Fruit fly (Drosophila melanogaster) Kc167 (cell line): ENCODE measurements around the gene CG12684.

Experiments used
- Myc ChIP-seq: fragments of >200 bp; optimal IDR thresholded peaks from 2 replicates; lab custom pipeline; 2017; ENCODE audit warnings: missing external identifiers
- Sin3A ChIP-seq: fragments of >200 bp; optimal IDR thresholded peaks from 2 replicates; lab custom pipeline; 2018; ENCODE audit warnings: missing external identifiers
- h ChIP-seq: fragments of >200 bp; optimal IDR thresholded peaks from 3 replicates; lab custom pipeline; 2018; ENCODE audit warnings: missing external identifiers
- insv ChIP-seq: fragments of >200 bp; optimal IDR thresholded peaks from 3 replicates; lab custom pipeline; 2018; ENCODE audit warnings: missing external identifiers
- psq ChIP-seq: fragments of >200 bp; optimal IDR thresholded peaks from 2 replicates; lab custom pipeline; 2017; ENCODE audit warnings: missing external identifiers
- ttk ChIP-seq: sonication (Bioruptor generic); optimal IDR thresholded peaks from 2 replicates; lab custom pipeline; 2017; ENCODE audit warnings: missing external identifiers

The CG12684 gene

DNA sequence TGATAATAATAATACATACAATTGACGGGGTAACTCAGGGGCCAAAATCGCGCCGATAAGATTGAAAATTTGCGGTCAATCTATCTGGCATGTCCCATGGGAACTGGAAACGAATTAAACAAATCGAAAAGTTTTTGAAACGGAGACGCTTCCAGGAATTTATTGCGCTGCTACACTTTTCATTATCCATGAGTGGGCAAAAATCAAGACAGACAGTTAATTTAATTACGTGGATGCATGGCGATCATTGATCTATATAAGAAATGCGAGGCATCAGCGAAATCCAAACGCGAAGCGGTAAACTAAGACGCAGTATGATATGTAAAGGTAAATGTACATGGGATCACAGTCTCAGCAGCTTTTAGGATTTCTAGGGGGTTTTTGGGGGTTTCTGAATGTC, 32.8 kb upstream of the CG12684 start:
- TF ChIP-seq h (lab: Kevin White, UChicago): no peak
- TF ChIP-seq Myc (lab: Kevin White, UChicago): no peak
- no peak for TF ChIP-seq Sin3A (lab: Kevin White, UChicago)
- no peak for TF ChIP-seq ttk (lab: Kevin White, UChicago)
- TF ChIP-seq psq (lab: Kevin White, UChicago): no peak
- TF ChIP-seq insv: no peak

DNA sequence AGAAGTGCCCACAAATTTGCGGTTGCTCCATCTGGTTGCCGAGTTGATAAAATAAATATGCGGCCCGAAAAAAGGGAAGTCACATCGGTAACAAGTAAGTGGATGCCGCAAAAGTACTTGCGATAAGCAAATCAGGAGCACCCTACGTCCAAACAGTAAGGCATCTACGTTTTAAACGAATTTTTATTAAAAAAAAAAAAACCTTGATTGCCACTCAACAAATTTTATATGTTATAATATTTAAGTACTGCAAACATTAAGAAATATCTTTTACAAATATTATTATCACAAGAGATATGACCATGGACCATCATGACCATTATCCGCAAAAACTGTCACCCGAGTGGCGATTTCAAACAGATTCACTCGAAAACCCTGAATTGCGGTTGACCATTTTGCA, 32.4 kb upstream of the CG12684 start:
- TF ChIP-seq Sin3A (lab: Kevin White, UChicago) (no peak), ttk (lab: Kevin White, UChicago) (no peak), insv (no peak), Myc (lab: Kevin White, UChicago) (no peak), psq (lab: Kevin White, UChicago) (no peak), h (lab: Kevin White, UChicago) (no peak)

DNA sequence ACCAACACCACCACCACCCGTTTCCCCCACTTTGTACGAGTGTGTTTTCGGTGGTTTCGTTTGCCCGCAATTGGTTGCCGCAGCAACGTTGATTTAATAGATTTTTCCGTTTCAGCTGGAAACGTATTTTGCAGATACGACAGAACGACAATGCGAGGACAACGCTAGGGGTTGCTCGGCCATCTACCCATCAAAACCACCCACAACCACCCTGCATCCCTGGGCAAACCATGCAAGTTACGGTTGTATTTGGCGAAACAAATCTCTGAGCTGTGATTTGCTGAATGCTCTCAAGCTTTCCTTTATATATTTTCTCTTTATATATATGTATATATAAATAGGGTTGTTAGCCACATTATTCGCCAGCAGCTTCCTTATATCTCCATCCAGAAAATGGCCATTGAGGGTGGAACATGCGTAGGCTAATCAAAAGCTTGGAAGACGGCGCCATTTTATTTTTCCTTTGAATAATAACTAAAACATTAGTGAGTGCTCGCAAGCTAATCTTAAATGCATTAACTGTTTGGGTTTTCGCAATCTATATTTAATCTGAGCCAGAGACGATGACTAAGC, 28.3 kb upstream of the CG12684 start:
- no peak for TF ChIP-seq h (lab: Kevin White, UChicago)

DNA sequence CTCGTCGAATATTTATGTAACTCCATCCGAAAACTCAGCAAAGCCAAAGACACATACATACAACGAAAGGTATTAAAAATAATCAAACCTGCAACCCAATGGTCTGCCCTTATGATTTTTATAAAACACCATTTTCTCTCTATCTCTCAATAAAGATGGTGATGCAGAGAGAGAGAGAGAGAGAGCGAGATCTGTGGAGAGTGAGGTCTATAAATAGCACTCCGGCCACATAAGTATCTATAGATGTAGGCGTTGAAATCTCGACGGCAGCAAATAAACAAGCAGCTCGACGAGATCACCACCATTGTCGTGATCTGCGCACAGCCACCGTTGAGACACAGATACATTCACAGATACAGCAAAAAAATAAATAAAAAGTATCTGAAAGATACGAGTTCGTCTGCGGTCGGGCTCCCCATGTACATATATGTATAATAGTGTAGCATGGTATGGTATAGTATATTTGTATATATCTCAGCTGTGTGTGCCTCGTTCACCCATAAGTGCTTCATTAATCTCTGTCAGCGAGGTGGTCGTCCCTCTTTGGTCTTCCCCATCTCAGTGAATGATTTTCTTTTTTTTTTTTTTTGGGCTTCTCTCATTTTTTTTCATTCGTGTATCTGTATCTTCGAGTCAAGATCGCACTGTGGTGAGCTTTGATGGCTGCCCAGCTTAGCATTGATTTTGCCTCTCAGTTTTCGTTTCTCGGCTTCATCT, 24.9 kb upstream of the CG12684 start:
- TF ChIP-seq h (lab: Kevin White, UChicago) (no peak), ttk (lab: Kevin White, UChicago) (no peak), psq (lab: Kevin White, UChicago) (no peak), Myc (lab: Kevin White, UChicago) (no peak), Sin3A (lab: Kevin White, UChicago) (no peak), insv (no peak)

DNA sequence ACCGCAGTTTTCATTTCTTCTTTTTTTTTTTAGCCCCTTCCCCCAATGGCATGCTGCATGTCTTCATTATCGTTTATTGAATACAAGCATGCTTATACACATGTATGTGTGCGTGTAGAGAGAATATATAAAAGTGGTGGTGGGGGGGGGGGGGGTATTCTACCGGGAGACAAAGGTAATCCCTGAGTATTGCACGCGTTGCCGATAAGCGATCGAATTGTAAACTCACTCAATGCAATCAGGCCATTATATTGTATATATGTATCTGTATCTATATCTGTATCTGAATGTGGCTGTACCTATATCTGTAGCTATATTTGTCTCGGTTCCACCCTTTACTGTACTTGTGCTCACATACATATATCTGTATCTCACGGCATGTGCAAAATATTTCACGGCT, 20.5 kb upstream of the CG12684 start:
- no peak for TF ChIP-seq Sin3A (lab: Kevin White, UChicago)
- TF ChIP-seq insv: no peak

DNA sequence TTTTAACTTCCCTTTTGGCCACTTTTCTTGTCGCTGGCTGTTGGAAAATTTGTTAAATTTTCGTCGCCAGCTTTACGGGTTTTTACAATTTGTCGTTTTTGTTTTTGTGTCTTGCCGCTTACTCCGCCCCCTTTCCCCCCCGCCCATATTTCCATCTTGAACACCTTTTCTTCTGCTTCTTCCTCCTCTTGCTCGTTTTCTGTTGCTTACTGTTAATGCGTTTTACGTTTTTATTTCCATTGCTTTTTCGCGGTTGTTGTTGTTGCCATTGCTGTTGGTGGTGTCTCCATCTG, 19.0 kb upstream of the CG12684 start:
- no peak for TF ChIP-seq Myc (lab: Kevin White, UChicago)
- no peak for TF ChIP-seq Sin3A (lab: Kevin White, UChicago)
- no peak for TF ChIP-seq psq (lab: Kevin White, UChicago)
- TF ChIP-seq insv: no peak
- TF ChIP-seq ttk (lab: Kevin White, UChicago): no peak

DNA sequence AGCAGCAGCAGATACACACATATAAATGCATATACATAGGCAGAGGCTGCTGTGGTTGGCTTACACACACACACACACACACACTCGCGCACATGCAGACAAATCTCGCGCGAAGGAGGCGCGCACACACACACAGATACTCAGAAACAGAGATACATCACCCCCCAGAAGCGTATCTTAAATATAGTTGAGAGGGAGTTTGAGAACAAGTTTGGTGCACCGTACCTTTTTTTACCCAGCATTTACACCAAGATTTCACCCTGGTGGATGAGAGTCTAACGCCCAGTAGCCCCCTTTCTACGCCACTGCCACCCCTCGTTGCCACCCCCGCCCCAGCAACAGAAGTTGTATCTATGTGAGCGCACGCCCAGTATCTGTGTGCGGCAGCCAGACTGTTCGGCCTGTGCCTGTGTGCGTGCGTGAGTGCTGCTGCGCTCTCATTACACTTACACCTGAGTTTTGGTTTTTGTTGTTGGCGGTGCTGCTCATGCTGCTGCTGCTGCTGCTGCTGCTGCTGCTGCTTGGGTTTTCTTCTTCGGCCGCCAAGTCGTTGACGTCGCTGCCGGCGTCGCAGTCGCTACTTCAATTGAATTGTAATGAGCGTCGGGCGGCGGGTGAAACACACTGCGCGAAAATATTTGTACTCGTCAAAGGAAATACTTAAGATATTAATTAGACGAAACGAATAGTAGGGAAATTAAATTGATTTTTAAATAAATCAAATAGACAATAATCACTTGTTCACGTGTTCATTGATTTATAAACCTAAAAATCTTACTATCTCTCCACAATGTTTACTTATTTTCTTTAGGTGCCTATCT, 18.4 kb upstream of the CG12684 start:
- TF ChIP-seq insv (no peak), Sin3A (lab: Kevin White, UChicago) (no peak), psq (lab: Kevin White, UChicago) (no peak), h (lab: Kevin White, UChicago) (no peak), Myc (lab: Kevin White, UChicago) (no peak), ttk (lab: Kevin White, UChicago) (no peak)

DNA sequence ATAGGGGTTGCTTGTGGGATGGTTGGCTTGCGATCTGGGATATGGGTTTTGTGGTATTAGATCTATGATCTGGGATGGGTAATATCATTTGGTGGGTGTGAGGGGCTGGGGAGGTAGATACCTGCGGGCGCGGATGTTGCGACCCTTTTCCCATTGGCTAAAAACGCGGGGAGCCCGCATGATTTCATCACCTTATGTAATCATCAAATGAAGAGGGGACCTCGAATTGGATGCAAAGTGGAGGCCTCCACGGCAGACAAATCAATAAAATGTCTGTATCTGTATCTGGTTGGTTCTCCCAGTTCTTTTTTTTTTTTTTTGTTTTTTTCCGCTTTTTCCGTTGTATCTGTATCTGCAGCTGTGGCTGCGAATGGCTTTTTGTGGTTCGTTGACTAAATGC, 17.3 kb upstream of the CG12684 start:
- TF ChIP-seq insv: no peak
- no peak for TF ChIP-seq ttk (lab: Kevin White, UChicago)
- no peak for TF ChIP-seq Sin3A (lab: Kevin White, UChicago)
- TF ChIP-seq h (lab: Kevin White, UChicago): no peak
- no peak for TF ChIP-seq psq (lab: Kevin White, UChicago)
- no peak for TF ChIP-seq Myc (lab: Kevin White, UChicago)

DNA sequence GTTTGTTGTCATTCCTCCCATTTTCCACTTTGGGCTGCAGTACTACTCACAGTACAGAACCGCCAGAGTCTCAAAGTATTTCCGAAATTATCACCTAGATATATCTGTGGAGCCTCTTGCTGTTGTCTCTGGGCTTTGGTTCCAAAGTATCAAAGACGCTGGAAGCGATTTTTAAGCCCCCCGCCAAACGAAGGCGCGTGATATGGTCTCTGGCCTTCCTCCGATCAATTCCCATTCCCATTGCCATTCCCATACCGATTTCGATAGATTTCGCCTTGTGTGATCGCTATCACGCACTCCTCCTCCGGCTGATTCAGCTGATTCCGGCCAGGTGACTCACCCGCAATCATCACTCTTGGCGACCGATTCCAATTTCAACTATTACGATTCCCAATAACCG, 15.9 kb upstream of the CG12684 start:
- no peak for TF ChIP-seq insv
- no peak for TF ChIP-seq psq (lab: Kevin White, UChicago)
- TF ChIP-seq h (lab: Kevin White, UChicago): no peak

DNA sequence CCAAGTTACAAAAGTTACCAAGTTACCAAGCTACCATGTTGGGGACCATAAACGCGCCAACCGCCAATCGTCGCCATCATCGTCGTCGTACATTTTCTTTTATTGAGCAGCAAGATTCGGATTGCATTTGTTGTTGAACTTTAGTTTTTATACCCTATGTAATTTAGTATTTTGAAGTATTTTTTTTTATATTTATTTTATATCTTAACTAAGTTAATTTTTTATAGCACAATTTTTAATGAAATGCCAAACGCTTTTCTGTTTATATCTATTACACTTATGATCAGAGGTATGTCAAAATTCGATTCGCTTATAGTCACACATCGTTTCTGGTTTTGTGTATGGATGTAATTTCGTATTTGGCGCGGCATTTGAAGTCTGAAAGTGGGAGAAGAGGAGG, 10.7 kb upstream of the CG12684 start:
- TF ChIP-seq ttk (lab: Kevin White, UChicago) (no peak), h (lab: Kevin White, UChicago) (no peak), psq (lab: Kevin White, UChicago) (no peak), Sin3A (lab: Kevin White, UChicago) (no peak), Myc (lab: Kevin White, UChicago) (no peak), insv (no peak)

DNA sequence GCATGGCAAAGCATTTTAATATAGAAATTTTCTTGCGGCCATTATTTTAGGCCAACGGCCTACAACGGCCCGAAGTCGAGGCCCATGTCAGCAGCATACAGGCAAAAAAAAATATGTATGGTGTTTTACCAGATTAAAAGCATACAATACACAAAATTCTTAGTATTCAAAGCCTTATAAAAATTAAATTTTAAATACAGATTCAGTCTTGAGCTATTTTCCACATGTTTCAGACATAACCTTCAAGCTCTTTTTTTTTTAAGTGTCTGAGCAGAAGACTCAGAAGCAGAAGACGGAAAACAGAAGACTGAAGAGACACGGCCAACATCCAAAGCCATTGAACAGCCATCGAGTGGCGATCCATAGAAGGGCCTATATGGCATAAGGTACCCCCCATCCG, 10.0 kb upstream of the CG12684 start:
- TF ChIP-seq ttk (lab: Kevin White, UChicago) (no peak), Sin3A (lab: Kevin White, UChicago) (no peak), insv (no peak), Myc (lab: Kevin White, UChicago) (no peak), psq (lab: Kevin White, UChicago) (no peak), h (lab: Kevin White, UChicago) (no peak)

DNA sequence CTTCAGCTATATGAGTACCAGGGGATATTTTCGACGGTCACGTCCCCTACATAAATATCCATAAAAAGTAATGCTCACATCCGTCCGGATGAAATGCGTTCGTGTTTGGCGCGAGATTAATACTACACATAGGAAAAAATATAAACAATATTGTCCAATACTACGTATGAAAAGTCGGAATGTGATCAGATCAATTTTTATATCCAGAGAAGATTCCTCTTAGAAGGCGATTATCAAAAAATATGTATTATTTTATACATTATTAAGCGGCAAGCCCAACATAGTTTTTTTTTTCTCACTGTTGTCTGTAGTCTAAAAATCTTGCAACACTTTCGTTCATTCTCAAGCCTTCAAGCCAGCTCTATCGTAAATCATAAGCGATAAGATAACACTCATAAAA, 2.2 kb upstream of the CG12684 start:
- TF ChIP-seq ttk (lab: Kevin White, UChicago) (no peak), h (lab: Kevin White, UChicago) (no peak), Sin3A (lab: Kevin White, UChicago) (no peak), psq (lab: Kevin White, UChicago) (no peak), insv (no peak), Myc (lab: Kevin White, UChicago) (no peak)
